Worm (Caenorhabditis elegans) whole organism, late embryonic: ENCODE results near the gene patr-1.
"Not testable (repeated sequence)": the region's sequence is repeated elsewhere in the genome, so short reads cannot be mapped to it uniquely, and the experiment has no call there.

Experiments used
- C08G9.2 ChIP-seq: sonication (generic microtip); optimal IDR thresholded peaks from 2 replicates; lab custom pipeline; 2016; ENCODE audit warnings: mild to moderate bottlenecking, missing genetic modification characterization, moderate library complexity, missing compliant biosample characterization
- C38D4.7 ChIP-seq: fragments of 200-800 bp; sonication (Bioruptor generic); optimal IDR thresholded peaks from 2 replicates; lab custom pipeline; 2018; ENCODE audit warnings: mild to moderate bottlenecking, missing genetic modification characterization, moderate library complexity, missing compliant biosample characterization
- K02D7.2 ChIP-seq: sonication (generic microtip); optimal IDR thresholded peaks from 2 replicates; lab custom pipeline; 2017; ENCODE audit warnings: mild to moderate bottlenecking, missing genetic modification characterization, missing compliant biosample characterization
- T23F11.4 ChIP-seq: fragments of 200-800 bp; sonication (Bioruptor generic); optimal IDR thresholded peaks from 2 replicates; lab custom pipeline; 2018; ENCODE audit warnings: mild to moderate bottlenecking, missing genetic modification characterization, missing compliant biosample characterization
- Y22D7AL.16 ChIP-seq: sonication (generic microtip); optimal IDR thresholded peaks from 2 replicates; lab custom pipeline; 2016; ENCODE audit warnings: missing genetic modification characterization, missing compliant biosample characterization
- ceh-14 ChIP-seq: sonication (generic microtip); optimal IDR thresholded peaks from 2 replicates; lab custom pipeline; 2016; ENCODE audit warnings: missing genotype, missing genetic modification characterization, missing compliant biosample characterization
- ceh-18 ChIP-seq: sonication (generic microtip); optimal IDR thresholded peaks from 2 replicates; lab custom pipeline; 2016; ENCODE audit warnings: missing genetic modification characterization, missing compliant biosample characterization
- ceh-19 ChIP-seq: fragments of 200-800 bp; sonication (Bioruptor generic); optimal IDR thresholded peaks from 2 replicates; lab custom pipeline; 2018; ENCODE audit warnings: mild to moderate bottlenecking, missing genetic modification characterization, missing compliant biosample characterization
- ceh-2 ChIP-seq: sonication (generic microtip); optimal IDR thresholded peaks from 2 replicates; lab custom pipeline; 2016; ENCODE audit warnings: missing genotype, missing genetic modification characterization, missing compliant biosample characterization
- ceh-22 ChIP-seq: sonication (generic microtip); optimal IDR thresholded peaks from 2 replicates; lab custom pipeline; 2017; ENCODE audit warnings: missing biosample characterization, missing genetic modification characterization
- ceh-31 ChIP-seq: sonication (generic microtip); optimal IDR thresholded peaks from 2 replicates; lab custom pipeline; 2016; ENCODE audit warnings: missing genetic modification characterization, missing compliant biosample characterization
- ceh-34 ChIP-seq: sonication (generic microtip); optimal IDR thresholded peaks from 2 replicates; lab custom pipeline; 2016; ENCODE audit warnings: mild to moderate bottlenecking, missing genetic modification characterization, missing compliant biosample characterization
- ceh-45 ChIP-seq: fragments of 200-800 bp; sonication (Bioruptor generic); IDR thresholded peaks from 2 replicates; pipeline ENCODE4 v1.3.6; 2022; ENCODE audit warnings: missing genetic modification reagents, missing genetic modification characterization, missing compliant biosample characterization
- ceh-48 ChIP-seq: sonication (generic microtip); optimal IDR thresholded peaks from 2 replicates; lab custom pipeline; 2016; ENCODE audit warnings: missing genetic modification characterization, inconsistent platforms, missing compliant biosample characterization
- che-1 ChIP-seq: sonication (generic microtip); optimal IDR thresholded peaks from 2 replicates; lab custom pipeline; 2016; ENCODE audit warnings: mild to moderate bottlenecking, missing genetic modification characterization, missing compliant biosample characterization
- dmd-4 ChIP-seq: sonication (generic microtip); optimal IDR thresholded peaks from 2 replicates; lab custom pipeline; 2016; ENCODE audit warnings: borderline replicate concordance, missing genetic modification characterization, missing compliant biosample characterization
- dve-1 ChIP-seq: sonication (generic microtip); optimal IDR thresholded peaks from 2 replicates; lab custom pipeline; 2017; ENCODE audit warnings: antibody characterized with exemption, mild to moderate bottlenecking, missing genetic modification characterization, missing compliant biosample characterization
- elt-2 ChIP-seq: sonication (generic microtip); optimal IDR thresholded peaks from 2 replicates; lab custom pipeline; 2016; ENCODE audit warnings: missing genetic modification reagents, missing genetic modification characterization, missing compliant biosample characterization
- ets-4 ChIP-seq: sonication (generic microtip); optimal IDR thresholded peaks from 2 replicates; lab custom pipeline; 2016; ENCODE audit warnings: missing genetic modification characterization, missing compliant biosample characterization
- gmeb-2 ChIP-seq: sonication (generic microtip); optimal IDR thresholded peaks from 2 replicates; lab custom pipeline; 2016; ENCODE audit warnings: missing genetic modification characterization, inconsistent platforms, missing compliant biosample characterization
- hlh-30 ChIP-seq: sonication (generic microtip); optimal IDR thresholded peaks from 2 replicates; lab custom pipeline; 2017; ENCODE audit warnings: antibody characterized with exemption, missing genetic modification characterization, missing compliant biosample characterization; ENCODE audit not compliant: insufficient read depth
- hlh-8 ChIP-seq: sonication (generic microtip); optimal IDR thresholded peaks from 2 replicates; lab custom pipeline; 2016; ENCODE audit warnings: missing genotype, missing genetic modification characterization, missing compliant biosample characterization
- lin-11 ChIP-seq: fragments of 200-800 bp; sonication (Bioruptor generic); optimal IDR thresholded peaks from 2 replicates; lab custom pipeline; 2018; ENCODE audit warnings: mild to moderate bottlenecking, missing genetic modification characterization, missing compliant biosample characterization
- madf-2 ChIP-seq: sonication (generic microtip); optimal IDR thresholded peaks from 2 replicates; lab custom pipeline; 2017; ENCODE audit warnings: missing genetic modification characterization, missing compliant biosample characterization
- nfya-1 ChIP-seq: sonication (generic microtip); optimal IDR thresholded peaks from 2 replicates; lab custom pipeline; 2017; ENCODE audit warnings: missing genetic modification characterization, mild to moderate bottlenecking, missing compliant biosample characterization, antibody characterized with exemption, moderate library complexity
- nhr-11 ChIP-seq: fragments of 150-350 bp; optimal IDR thresholded peaks from 2 replicates; lab custom pipeline; 2014; ENCODE audit warnings: missing biosample characterization, missing genetic modification characterization
- nhr-232 ChIP-seq: sonication (generic microtip); optimal IDR thresholded peaks from 2 replicates; lab custom pipeline; 2016; ENCODE audit warnings: missing genetic modification characterization, missing compliant biosample characterization
- odd-2 ChIP-seq: sonication (generic microtip); optimal IDR thresholded peaks from 2 replicates; lab custom pipeline; 2017; ENCODE audit warnings: antibody characterized with exemption, mild to moderate bottlenecking, missing genetic modification characterization, missing compliant biosample characterization
- pat-9 ChIP-seq: fragments of 200-800 bp; sonication (Bioruptor generic); optimal IDR thresholded peaks from 2 replicates; lab custom pipeline; 2018; ENCODE audit warnings: mild to moderate bottlenecking, missing genetic modification characterization, moderate library complexity, missing compliant biosample characterization
- pax-1 ChIP-seq: fragments of 150-350 bp; optimal IDR thresholded peaks from 2 replicates; lab custom pipeline; 2014; ENCODE audit warnings: missing biosample characterization, missing genetic modification characterization
- pha-2 ChIP-seq: sonication (generic microtip); optimal IDR thresholded peaks from 2 replicates; lab custom pipeline; 2017; ENCODE audit warnings: mild to moderate bottlenecking, missing genetic modification characterization, missing compliant biosample characterization
- pros-1 ChIP-seq: fragments of 150-350 bp; optimal IDR thresholded peaks from 2 replicates; lab custom pipeline; 2014; ENCODE audit warnings: missing biosample characterization, missing genetic modification reagents, missing genetic modification characterization
- ref-2 ChIP-seq: sonication (generic microtip); optimal IDR thresholded peaks from 2 replicates; lab custom pipeline; 2016; ENCODE audit warnings: missing genetic modification characterization, missing compliant biosample characterization
- rnt-1 ChIP-seq: sonication (generic microtip); optimal IDR thresholded peaks from 2 replicates; lab custom pipeline; 2016; ENCODE audit warnings: missing genetic modification characterization, missing compliant biosample characterization
- sox-2 ChIP-seq: fragments of 200-800 bp; sonication (Bioruptor generic); IDR thresholded peaks from 2 replicates; pipeline ENCODE4 v1.3.6; 2022; ENCODE audit warnings: missing genetic modification reagents, missing genetic modification characterization, missing compliant biosample characterization
- sox-4 ChIP-seq: sonication (generic microtip); optimal IDR thresholded peaks from 2 replicates; lab custom pipeline; 2017; ENCODE audit warnings: mild to moderate bottlenecking, missing genetic modification characterization, inconsistent platforms, missing compliant biosample characterization
- tbx-2 ChIP-seq: sonication (generic microtip); optimal IDR thresholded peaks from 2 replicates; lab custom pipeline; 2016; ENCODE audit warnings: missing genetic modification characterization, missing compliant biosample characterization
- tbx-7 ChIP-seq: sonication (generic microtip); optimal IDR thresholded peaks from 2 replicates; lab custom pipeline; 2016; ENCODE audit warnings: missing genotype, missing genetic modification characterization, missing compliant biosample characterization
- unc-3 ChIP-seq, 2 experiments: fragments of 200-800 bp in 1 of 2; sonication (Bioruptor generic) in 1 of 2; sonication (generic microtip) in 1 of 2; conservative IDR thresholded peaks in 1 of 2; optimal IDR thresholded peaks in 1 of 2; 2 replicates each; pipeline versions ENCODE4 v1.3.6 to Lab custom; 2016 to 2022; ENCODE audit warnings: missing compliant biosample characterization in 2 of 2, missing genetic modification characterization in 2 of 2, missing genetic modification reagents in 1 of 2
- unc-42 ChIP-seq: sonication (generic microtip); optimal IDR thresholded peaks from 2 replicates; lab custom pipeline; 2016; ENCODE audit warnings: missing genotype, missing genetic modification characterization, missing compliant biosample characterization
- unc-55 ChIP-seq: sonication (generic microtip); optimal IDR thresholded peaks from 2 replicates; lab custom pipeline; 2017; ENCODE audit warnings: missing biosample characterization, missing genetic modification reagents, missing genetic modification characterization
- unc-86 ChIP-seq: sonication (generic microtip); optimal IDR thresholded peaks from 2 replicates; lab custom pipeline; 2016; ENCODE audit warnings: missing genetic modification characterization, missing compliant biosample characterization

patr-1 gene

ce11 chrII:11765506-11766152 is 12.1 kb downstream of the patr-1 start:
- TF ChIP-seq C08G9.2 (tag; lab: Kevin White, UChicago), result no peak
- TF ChIP-seq, all 69 proteins: peak for 0

- TF ChIP-seq ceh-18 (tag; lab: Kevin White, UChicago) (no peak), ceh-2 (no peak), ceh-14 (no peak), C08G9.2 (tag; lab: Kevin White, UChicago) (no peak), pros-1 (no peak), odd-2 (tag; lab: Kevin White, UChicago) (no peak), nhr-11 (no peak), unc-3 (GFP tag; conservative IDR thresholded peaks at IDR 0.05; lab: Robert Waterston, UW) (no peak), unc-3 (tag; optimal IDR thresholded peaks at IDR 0.05; lab: Kevin White, UChicago) (no peak), nhr-232 (tag; lab: Kevin White, UChicago) (no peak), pax-1 (tag; lab: Kevin White, UChicago) (no peak)
Measured at ce11 chrII:11761806-11762512, 15.8 kb downstream of the patr-1 start.

ce11 chrII:11759277-11759676 is 18.5 kb downstream of the patr-1 start, which contains the start of the genes F44E5.4 and F44E5.5:
Gene F44E5.4 (minus strand): TSS chrII:11759311.
Gene F44E5.5 (plus strand): TSS chrII:11759662.
- TF ChIP-seq sox-2 (GFP tag; lab: Robert Waterston, UW), result peak; percentile 95
- TF ChIP-seq nfya-1 (tag; lab: Kevin White, UChicago), result peak; percentile 86
- peak; percentile 48 for TF ChIP-seq dve-1
- TF ChIP-seq T23F11.4 (GFP tag; lab: Kevin White, UChicago), result peak; percentile 67
- peak; percentile 16 for TF ChIP-seq che-1 (tag; lab: Kevin White, UChicago)
- peak; percentile 76 for TF ChIP-seq pha-2 (tag; lab: Kevin White, UChicago)
- TF ChIP-seq pax-1 (tag; lab: Kevin White, UChicago), result peak; percentile 90
- peak; percentile 75 for TF ChIP-seq ets-4 (tag; lab: Kevin White, UChicago)
- TF ChIP-seq tbx-2 (tag; lab: Kevin White, UChicago), result peak; percentile 46
- peak; percentile 80 for TF ChIP-seq nhr-11
- peak; percentile 46 for TF ChIP-seq pat-9
- peak; percentile 9 for TF ChIP-seq unc-42
- peak; percentile 64 for TF ChIP-seq sox-4 (tag; lab: Kevin White, UChicago)
- peak; percentile 29 for TF ChIP-seq elt-2 (tag; lab: Kevin White, UChicago)
- TF ChIP-seq C38D4.7 (GFP tag; lab: Kevin White, UChicago), result peak; percentile 26
- peak; percentile 65; the same call in 1 of the 2 replicates for TF ChIP-seq ceh-45 (GFP tag; lab: Robert Waterston, UW)
- TF ChIP-seq gmeb-2 (tag; lab: Kevin White, UChicago), result peak; percentile 84
- peak; percentile 40 for TF ChIP-seq dmd-4 (tag; lab: Kevin White, UChicago)
- TF ChIP-seq ceh-31 (tag; lab: Kevin White, UChicago), result peak; percentile 76
- peak; percentile 5 for TF ChIP-seq C08G9.2 (tag; lab: Kevin White, UChicago)
- peak; percentile 48 for TF ChIP-seq ceh-22 (tag; lab: Kevin White, UChicago)
- TF ChIP-seq unc-3 (GFP tag; conservative IDR thresholded peaks at IDR 0.05; lab: Robert Waterston, UW), result peak; percentile 79
- TF ChIP-seq unc-3 (tag; optimal IDR thresholded peaks at IDR 0.05; lab: Kevin White, UChicago), result not testable (repeated sequence)
- peak; percentile 59 for TF ChIP-seq rnt-1 (tag; lab: Kevin White, UChicago)
- TF ChIP-seq unc-55 (GFP tag; lab: Kevin White, UChicago), result peak; percentile 86
- TF ChIP-seq hlh-8 (tag; lab: Kevin White, UChicago), result peak; percentile 50
- peak; percentile 68 for TF ChIP-seq ceh-18 (tag; lab: Kevin White, UChicago)
- peak; percentile 23 for TF ChIP-seq tbx-7
- TF ChIP-seq madf-2, result peak; percentile 82
- TF ChIP-seq ceh-19 (GFP tag; lab: Kevin White, UChicago), result peak; percentile 69
- peak; percentile 85 for TF ChIP-seq ref-2 (tag; lab: Kevin White, UChicago)
- peak; percentile 78 for TF ChIP-seq Y22D7AL.16 (tag; lab: Kevin White, UChicago)
- peak; percentile 81 for TF ChIP-seq ceh-34 (tag; lab: Kevin White, UChicago)
- peak; percentile 10 for TF ChIP-seq ceh-48 (tag; lab: Kevin White, UChicago)
- TF ChIP-seq ceh-14, result peak; percentile 5
- TF ChIP-seq hlh-30 (tag; lab: Kevin White, UChicago), result peak; percentile 56
- TF ChIP-seq unc-86 (tag; lab: Kevin White, UChicago), result peak; percentile 55
- TF ChIP-seq lin-11 (tag; lab: Kevin White, UChicago), result peak; percentile 17
- peak; percentile 55 for TF ChIP-seq K02D7.2 (tag; lab: Kevin White, UChicago)
